Worm (Caenorhabditis elegans): ENCODE measurements around the gene exos-2.

ce11 chrIV:6443018-6443417 is 27.7 kb downstream of the exos-2 start:
- TF ChIP-seq nhr-12 (tag; optimal IDR thresholded peaks at IDR 0.05): no peak
- no peak for TF ChIP-seq lin-39 (tag; optimal IDR thresholded peaks at IDR 0.05)
- TF ChIP-seq egl-27 (tag; optimal IDR thresholded peaks at IDR 0.05): no peak
